Fruit fly (Drosophila melanogaster): ENCODE data around the gene nes.

Gene nes

dm6 chr3L:19261213-19261612 lies 734 bp upstream of the nes start, which contains the start of gene Bet1:
Gene Bet1 (plus strand): TSS chr3L:19261394.
- TF ChIP-seq oc (tag; optimal IDR thresholded peaks at IDR 0.05), result no peak
- 0 out of 3 replicates have a peak, but pooled peaks have one; percentile 23 for TF ChIP-seq CG34422 (GFP tag; IDR thresholded peaks at IDR 0.05)
- TF ChIP-seq Ets97D (GFP tag; optimal IDR thresholded peaks at IDR 0.05), result no peak
- TF ChIP-seq grau (tag; optimal IDR thresholded peaks at IDR 0.05), result peak; percentile 7
- no peak for TF ChIP-seq ewg (GFP tag; optimal IDR thresholded peaks at IDR 0.05)
- peak; percentile 25 for TF ChIP-seq NfI (GFP tag; optimal IDR thresholded peaks at IDR 0.05)
- no peak for TF ChIP-seq klu (GFP tag; IDR thresholded peaks at IDR 0.05)
- no peak for TF ChIP-seq Pdp1 (GFP tag; optimal IDR thresholded peaks at IDR 0.05)
- peak; percentile 20 for TF ChIP-seq CG4617 (GFP tag; optimal IDR thresholded peaks at IDR 0.05; ENCODE audit: borderline replicate concordance)
- no peak for TF ChIP-seq Tbp (GFP tag; optimal IDR thresholded peaks at IDR 0.05)
- no peak for TF ChIP-seq CG30020 (tag; optimal IDR thresholded peaks at IDR 0.05)
- TF ChIP-seq phol (tag; optimal IDR thresholded peaks at IDR 0.05), result no peak
- no peak for TF ChIP-seq CG34224 (GFP tag; IDR thresholded peaks at IDR 0.05; ENCODE audit: partially characterized antibody)
- TF ChIP-seq CG15479 (GFP tag; optimal IDR thresholded peaks at IDR 0.05), result no peak
- no peak for TF ChIP-seq Dek (tag; optimal IDR thresholded peaks at IDR 0.05)
- no peak for TF ChIP-seq CG10959 (GFP tag; IDR thresholded peaks at IDR 0.05)
- TF ChIP-seq org-1 (GFP tag; optimal IDR thresholded peaks at IDR 0.05), result no peak
- no peak for TF ChIP-seq CG12299 (tag; optimal IDR thresholded peaks at IDR 0.05)
- no peak for TF ChIP-seq gsb (GFP tag; IDR thresholded peaks at IDR 0.05)
- no peak for TF ChIP-seq sens (GFP tag)
- peak; percentile 50; the same call in 1 of the 2 replicates for TF ChIP-seq CG6272 (GFP tag; IDR thresholded peaks at IDR 0.05)
- no peak for TF ChIP-seq corto (GFP tag; optimal IDR thresholded peaks at IDR 0.05)
- no peak for TF ChIP-seq prd (optimal IDR thresholded peaks at IDR 0.05)
- peak; percentile 34; the same call in 1 of the 3 replicates for TF ChIP-seq prd (GFP tag; IDR thresholded peaks at IDR 0.05)
- TF ChIP-seq CG8924 (tag; optimal IDR thresholded peaks at IDR 0.05), result no peak
- no peak for TF ChIP-seq wek (GFP tag; optimal IDR thresholded peaks at IDR 0.05)
- TF ChIP-seq Side (GFP tag; optimal IDR thresholded peaks at IDR 0.05), result no peak
- TF ChIP-seq Bdp1 (GFP tag; optimal IDR thresholded peaks at IDR 0.05), result no peak
- no peak for TF ChIP-seq hth (optimal IDR thresholded peaks at IDR 0.05)
- TF ChIP-seq sob (GFP tag; IDR thresholded peaks at IDR 0.05), result no peak; the same call in 1 of the 2 replicates
- no peak for TF ChIP-seq Deaf1 (tag; optimal IDR thresholded peaks at IDR 0.05)
- TF ChIP-seq zen2 (GFP tag; IDR thresholded peaks at IDR 0.05; ENCODE audit: partially characterized antibody), result no peak
- no peak for TF ChIP-seq CG12659 (GFP tag; optimal IDR thresholded peaks at IDR 0.05)
- no peak for TF ChIP-seq CG18764 (GFP tag; optimal IDR thresholded peaks at IDR 0.05)
- no peak for TF ChIP-seq CG7372 (GFP tag; IDR thresholded peaks at IDR 0.05)
- no peak for TF ChIP-seq CG34376 (GFP tag; optimal IDR thresholded peaks at IDR 0.05)
- TF ChIP-seq HLHmδ (GFP tag; optimal IDR thresholded peaks at IDR 0.05), result no peak
- no peak for TF ChIP-seq CG6175 (GFP tag; IDR thresholded peaks at IDR 0.05)
- no peak for TF ChIP-seq E2f1 (GFP tag; IDR thresholded peaks at IDR 0.05)
- TF ChIP-seq CG10462 (GFP tag; optimal IDR thresholded peaks at IDR 0.05), result no peak
- no peak for TF ChIP-seq eyg (GFP tag; optimal IDR thresholded peaks at IDR 0.05)
- TF ChIP-seq slp2 (GFP tag; optimal IDR thresholded peaks at IDR 0.05), result no peak
- no peak for TF ChIP-seq cg (GFP tag; optimal IDR thresholded peaks at IDR 0.05)
- TF ChIP-seq CG10321 (GFP tag; IDR thresholded peaks at IDR 0.05), result no peak
- TF ChIP-seq insv (GFP tag; optimal IDR thresholded peaks at IDR 0.05), result no peak
- TF ChIP-seq ssp (GFP tag; IDR thresholded peaks at IDR 0.05), result no peak
- TF ChIP-seq ato (GFP tag; IDR thresholded peaks at IDR 0.05; ENCODE audit: partially characterized antibody), result no peak
- TF ChIP-seq TFAM (GFP tag; optimal IDR thresholded peaks at IDR 0.05), result no peak
- TF ChIP-seq onecut (GFP tag; IDR thresholded peaks at IDR 0.05), result no peak
- no peak for TF ChIP-seq CG6254 (GFP tag; optimal IDR thresholded peaks at IDR 0.05)
- peak; percentile 7 for TF ChIP-seq Sox102F (GFP tag; optimal IDR thresholded peaks at IDR 0.05)
- TF ChIP-seq unc-4 (GFP tag; IDR thresholded peaks at IDR 0.05; ENCODE audit: partially characterized antibody), result no peak

Data from whole organism, embryonic.